Fruit fly (Drosophila melanogaster): ENCODE results near the gene Hsp26.
A peak's percentile ranks its signal among the peaks of the same experiment; 100 is the strongest.

The Hsp26 gene

dm6 chr3L:9402157-9402890 is 25.1 kb upstream of the Hsp26 start, which contains the start of gene eIF4E1 (continued):
- TF ChIP-seq CG6689 (GFP tag; IDR thresholded peaks at IDR 0.05) (no peak), CG7928 (GFP tag; optimal IDR thresholded peaks at IDR 0.05) (no peak), gcm (GFP tag; optimal IDR thresholded peaks at IDR 0.05) (no peak), CG18619 (GFP tag; optimal IDR thresholded peaks at IDR 0.05) (no peak), CG6854 (GFP tag; optimal IDR thresholded peaks at IDR 0.05) (no peak), sc (optimal IDR thresholded peaks at IDR 0.05) (no peak), sc (GFP tag; optimal IDR thresholded peaks at IDR 0.05) (no peak), CG8089 (GFP tag; optimal IDR thresholded peaks at IDR 0.05) (no peak), slbo (GFP tag; IDR thresholded peaks at IDR 0.05) (peak; percentile 65; the same call in 1 of the 2 replicates), stc (GFP tag; IDR thresholded peaks at IDR 0.05) (peak; percentile 4; the same call in 1 of the 2 replicates), CG11093 (GFP tag; IDR thresholded peaks at IDR 0.05) (no peak), CG8281 (tag; optimal IDR thresholded peaks at IDR 0.05) (no peak), scrt (GFP tag; optimal IDR thresholded peaks at IDR 0.05) (no peak), Chrac-16 (GFP tag; optimal IDR thresholded peaks at IDR 0.05) (no peak), HmgZ (tag; optimal IDR thresholded peaks at IDR 0.05) (peak; percentile 42), CG17568 (GFP tag; optimal IDR thresholded peaks at IDR 0.05) (no peak), CG6765 (GFP tag; optimal IDR thresholded peaks at IDR 0.05) (no peak), chinmo (GFP tag; IDR thresholded peaks at IDR 0.05; ENCODE audit: partially characterized antibody) (0 out of 4 replicates have a peak, but pooled peaks have one; percentile 19), NK7.1 (GFP tag; optimal IDR thresholded peaks at IDR 0.05) (no peak), sob (GFP tag; IDR thresholded peaks at IDR 0.05) (peak; percentile 41), CG9609 (GFP tag; optimal IDR thresholded peaks at IDR 0.05) (no peak), Mad (GFP tag; optimal IDR thresholded peaks at IDR 0.05) (no peak), CG6254 (GFP tag; optimal IDR thresholded peaks at IDR 0.05) (no peak), CG6654 (GFP tag; optimal IDR thresholded peaks at IDR 0.05) (no peak), CG1832 (GFP tag; optimal IDR thresholded peaks at IDR 0.05) (no peak), tup (GFP tag; optimal IDR thresholded peaks at IDR 0.05) (no peak), D (optimal IDR thresholded peaks at IDR 0.05) (no peak), D (GFP tag; optimal IDR thresholded peaks at IDR 0.05) (no peak), crc (GFP tag; optimal IDR thresholded peaks at IDR 0.05) (no peak), Lpt (GFP tag; optimal IDR thresholded peaks at IDR 0.05) (no peak), lbe (GFP tag; optimal IDR thresholded peaks at IDR 0.05) (no peak), gfzf (GFP tag; optimal IDR thresholded peaks at IDR 0.05) (peak; percentile 75), org-1 (GFP tag; optimal IDR thresholded peaks at IDR 0.05) (no peak), gcm2 (GFP tag; optimal IDR thresholded peaks at IDR 0.05) (no peak), Trl (optimal IDR thresholded peaks at IDR 0.05) (peak in 1 of 2 experiments; percentile 74), Trl (GFP tag; optimal IDR thresholded peaks at IDR 0.05) (no peak), CG4730 (GFP tag; IDR thresholded peaks at IDR 0.05) (no peak), pan (optimal IDR thresholded peaks at IDR 0.05) (no peak), pan (GFP tag; optimal IDR thresholded peaks at IDR 0.05 in 1 of 2, IDR thresholded peaks at IDR 0.05 in 1 of 2) (no peak), Side (GFP tag; optimal IDR thresholded peaks at IDR 0.05) (no peak), peb (GFP tag; IDR thresholded peaks at IDR 0.05) (no peak), CG30431 (GFP tag; optimal IDR thresholded peaks at IDR 0.05) (no peak), CG2678 (tag; optimal IDR thresholded peaks at IDR 0.05) (no peak), danr (GFP tag; IDR thresholded peaks at IDR 0.05) (no peak), CG12104 (GFP tag; optimal IDR thresholded peaks at IDR 0.05) (no peak), unpg (GFP tag; optimal IDR thresholded peaks at IDR 0.05) (no peak), gt (GFP tag; IDR thresholded peaks at IDR 0.05) (no peak), CG6683 (GFP tag; optimal IDR thresholded peaks at IDR 0.05) (no peak), ttk (GFP tag; IDR thresholded peaks at IDR 0.05) (no peak), zen2 (GFP tag; IDR thresholded peaks at IDR 0.05; ENCODE audit: partially characterized antibody) (peak; percentile 57; the same call in 2 of the 3 replicates), CG15011 (GFP tag; optimal IDR thresholded peaks at IDR 0.05) (no peak), ranshi (GFP tag; IDR thresholded peaks at IDR 0.05) (no peak)
